Worm (Caenorhabditis elegans) whole organism, late embryonic: ENCODE measurements around the gene cyp-35A2.

Experiments used
- C38D4.7 ChIP-seq: fragments of 200-800 bp; sonication (Bioruptor generic); optimal IDR thresholded peaks from 2 replicates; lab custom pipeline; 2018; ENCODE audit warnings: mild to moderate bottlenecking, missing genetic modification characterization, moderate library complexity, missing compliant biosample characterization
- F13H6.1 ChIP-seq: sonication (generic microtip); optimal IDR thresholded peaks from 2 replicates; lab custom pipeline; 2016; ENCODE audit warnings: missing genetic modification characterization, missing compliant biosample characterization
- K09A11.1 ChIP-seq: sonication (generic microtip); optimal IDR thresholded peaks from 2 replicates; lab custom pipeline; 2017; ENCODE audit warnings: antibody characterized with exemption, mild to moderate bottlenecking, missing genetic modification characterization, missing compliant biosample characterization; ENCODE audit not compliant: insufficient read depth
- T23F11.4 ChIP-seq: fragments of 200-800 bp; sonication (Bioruptor generic); optimal IDR thresholded peaks from 2 replicates; lab custom pipeline; 2018; ENCODE audit warnings: mild to moderate bottlenecking, missing genetic modification characterization, missing compliant biosample characterization
- ahr-1 ChIP-seq: sonication (generic microtip); optimal IDR thresholded peaks from 2 replicates; lab custom pipeline; 2016; ENCODE audit warnings: missing genetic modification characterization, missing compliant biosample characterization
- ceh-14 ChIP-seq: sonication (generic microtip); optimal IDR thresholded peaks from 2 replicates; lab custom pipeline; 2016; ENCODE audit warnings: missing genotype, missing genetic modification characterization, missing compliant biosample characterization
- ceh-22 ChIP-seq: sonication (generic microtip); optimal IDR thresholded peaks from 2 replicates; lab custom pipeline; 2017; ENCODE audit warnings: missing biosample characterization, missing genetic modification characterization
- ceh-24 ChIP-seq: sonication (generic microtip); optimal IDR thresholded peaks from 2 replicates; lab custom pipeline; 2016; ENCODE audit warnings: mild to moderate bottlenecking, missing genetic modification characterization, missing compliant biosample characterization
- ceh-30 ChIP-seq: fragments of 150-350 bp; optimal IDR thresholded peaks from 2 replicates; lab custom pipeline; 2014; ENCODE audit warnings: missing biosample characterization, missing genetic modification characterization
- ceh-31 ChIP-seq: sonication (generic microtip); optimal IDR thresholded peaks from 2 replicates; lab custom pipeline; 2016; ENCODE audit warnings: missing genetic modification characterization, missing compliant biosample characterization
- ceh-34 ChIP-seq: sonication (generic microtip); optimal IDR thresholded peaks from 2 replicates; lab custom pipeline; 2016; ENCODE audit warnings: mild to moderate bottlenecking, missing genetic modification characterization, missing compliant biosample characterization
- ceh-6 ChIP-seq: fragments of 200-800 bp; sonication (Bioruptor generic); optimal IDR thresholded peaks from 2 replicates; lab custom pipeline; 2018; ENCODE audit warnings: mild to moderate bottlenecking, missing genetic modification characterization, missing compliant biosample characterization
- ceh-9 ChIP-seq: sonication (generic microtip); optimal IDR thresholded peaks from 2 replicates; lab custom pipeline; 2016; ENCODE audit warnings: mild to moderate bottlenecking, missing genetic modification characterization, inconsistent platforms, missing compliant biosample characterization
- dve-1 ChIP-seq: sonication (generic microtip); optimal IDR thresholded peaks from 2 replicates; lab custom pipeline; 2017; ENCODE audit warnings: antibody characterized with exemption, mild to moderate bottlenecking, missing genetic modification characterization, missing compliant biosample characterization
- elt-2 ChIP-seq: sonication (generic microtip); optimal IDR thresholded peaks from 2 replicates; lab custom pipeline; 2016; ENCODE audit warnings: missing genetic modification reagents, missing genetic modification characterization, missing compliant biosample characterization
- elt-4 ChIP-seq: sonication (generic microtip); optimal IDR thresholded peaks from 2 replicates; lab custom pipeline; 2016; ENCODE audit warnings: missing genetic modification characterization, missing compliant biosample characterization
- ets-4 ChIP-seq: sonication (generic microtip); optimal IDR thresholded peaks from 2 replicates; lab custom pipeline; 2016; ENCODE audit warnings: missing genetic modification characterization, missing compliant biosample characterization
- fax-1 ChIP-seq: sonication (generic microtip); optimal IDR thresholded peaks from 2 replicates; lab custom pipeline; 2016; ENCODE audit warnings: missing genotype, missing genetic modification characterization, missing compliant biosample characterization
- hlh-13 ChIP-seq: fragments of 200-800 bp; sonication (Bioruptor generic); optimal IDR thresholded peaks from 2 replicates; lab custom pipeline; 2018; ENCODE audit warnings: mild to moderate bottlenecking, missing genetic modification characterization, missing compliant biosample characterization
- hlh-15 ChIP-seq: sonication (generic microtip); optimal IDR thresholded peaks from 2 replicates; lab custom pipeline; 2016; ENCODE audit warnings: missing genetic modification characterization, missing compliant biosample characterization
- hlh-6 ChIP-seq: sonication (generic microtip); optimal IDR thresholded peaks from 2 replicates; lab custom pipeline; 2016; ENCODE audit warnings: missing genotype, missing genetic modification characterization, missing compliant biosample characterization
- hlh-8 ChIP-seq: sonication (generic microtip); optimal IDR thresholded peaks from 2 replicates; lab custom pipeline; 2016; ENCODE audit warnings: missing genotype, missing genetic modification characterization, missing compliant biosample characterization
- lim-6 ChIP-seq: sonication (generic microtip); optimal IDR thresholded peaks from 2 replicates; lab custom pipeline; 2016; ENCODE audit warnings: missing genetic modification characterization, missing compliant biosample characterization
- madf-2 ChIP-seq: sonication (generic microtip); optimal IDR thresholded peaks from 2 replicates; lab custom pipeline; 2017; ENCODE audit warnings: missing genetic modification characterization, missing compliant biosample characterization
- mec-3 ChIP-seq: sonication (generic microtip); optimal IDR thresholded peaks from 2 replicates; lab custom pipeline; 2016; ENCODE audit warnings: borderline replicate concordance, missing genetic modification characterization, missing compliant biosample characterization
- nhr-232 ChIP-seq: sonication (generic microtip); optimal IDR thresholded peaks from 2 replicates; lab custom pipeline; 2016; ENCODE audit warnings: missing genetic modification characterization, missing compliant biosample characterization
- odd-2 ChIP-seq: sonication (generic microtip); optimal IDR thresholded peaks from 2 replicates; lab custom pipeline; 2017; ENCODE audit warnings: antibody characterized with exemption, mild to moderate bottlenecking, missing genetic modification characterization, missing compliant biosample characterization
- pat-9 ChIP-seq: fragments of 200-800 bp; sonication (Bioruptor generic); optimal IDR thresholded peaks from 2 replicates; lab custom pipeline; 2018; ENCODE audit warnings: mild to moderate bottlenecking, missing genetic modification characterization, moderate library complexity, missing compliant biosample characterization
- pha-2 ChIP-seq: sonication (generic microtip); optimal IDR thresholded peaks from 2 replicates; lab custom pipeline; 2017; ENCODE audit warnings: mild to moderate bottlenecking, missing genetic modification characterization, missing compliant biosample characterization
- ref-2 ChIP-seq: sonication (generic microtip); optimal IDR thresholded peaks from 2 replicates; lab custom pipeline; 2016; ENCODE audit warnings: missing genetic modification characterization, missing compliant biosample characterization
- syd-9 ChIP-seq: sonication (generic microtip); optimal IDR thresholded peaks from 2 replicates; lab custom pipeline; 2016; ENCODE audit warnings: mild to moderate bottlenecking, missing genetic modification characterization, moderate library complexity, missing compliant biosample characterization
- tbx-7 ChIP-seq: sonication (generic microtip); optimal IDR thresholded peaks from 2 replicates; lab custom pipeline; 2016; ENCODE audit warnings: missing genotype, missing genetic modification characterization, missing compliant biosample characterization
- unc-86 ChIP-seq: sonication (generic microtip); optimal IDR thresholded peaks from 2 replicates; lab custom pipeline; 2016; ENCODE audit warnings: missing genetic modification characterization, missing compliant biosample characterization
- ztf-16 ChIP-seq: sonication (generic microtip); optimal IDR thresholded peaks from 2 replicates; lab custom pipeline; 2017; ENCODE audit warnings: missing genetic modification characterization, missing compliant biosample characterization

cyp-35A2 gene

ce11 chrV:7364059-7364458 is at the start of gene cyp-35A2:
Gene cyp-35A2, minus strand, starts transcription at chrV:7364182.
- peak; percentile 64 for TF ChIP-seq elt-2 (tag; lab: Kevin White, UChicago)
- no peak for TF ChIP-seq tbx-7 (tag; lab: Kevin White, UChicago)
- TF ChIP-seq hlh-6 (tag; lab: Kevin White, UChicago) = no peak
- TF ChIP-seq odd-2 (tag; lab: Kevin White, UChicago) = no peak
- TF ChIP-seq ref-2 (tag; lab: Kevin White, UChicago) = no peak
- no peak for TF ChIP-seq ahr-1 (tag; lab: Kevin White, UChicago)

ce11 chrV:7413107-7413774 is 49.3 kb upstream of the cyp-35A2 start, which contains the start of gene F18E3.11:
Gene F18E3.11, plus strand, starts transcription at chrV:7413482.
- TF ChIP-seq ceh-31 (tag; lab: Kevin White, UChicago) (no peak), elt-2 (tag; lab: Kevin White, UChicago) (no peak), unc-86 (tag; lab: Kevin White, UChicago) (no peak), hlh-13 (no peak), ceh-6 (GFP tag; lab: Kevin White, UChicago) (no peak), lim-6 (tag; lab: Kevin White, UChicago) (no peak), ceh-24 (tag; lab: Kevin White, UChicago) (no peak)

- TF ChIP-seq K09A11.1 (tag; lab: Kevin White, UChicago) (no peak), ceh-22 (tag; lab: Kevin White, UChicago) (no peak), pat-9 (tag; lab: Kevin White, UChicago) (no peak), ets-4 (no peak), ceh-9 (tag; lab: Kevin White, UChicago) (no peak), fax-1 (no peak), madf-2 (tag; lab: Kevin White, UChicago) (no peak), T23F11.4 (GFP tag; lab: Kevin White, UChicago) (no peak), ztf-16 (tag; lab: Kevin White, UChicago) (no peak), hlh-8 (no peak), mec-3 (tag; lab: Kevin White, UChicago) (no peak), F13H6.1 (tag; lab: Kevin White, UChicago) (no peak), ceh-34 (tag; lab: Kevin White, UChicago) (no peak)
Observed at ce11 chrV:7411695-7412094, 47.7 kb upstream of the cyp-35A2 start, which contains the start of gene str-41. Gene str-41, plus strand, starts transcription at chrV:7411995.

- TF ChIP-seq ahr-1 (tag; lab: Kevin White, UChicago) = no peak
- TF ChIP-seq pha-2 = no peak
- no peak for TF ChIP-seq elt-4 (tag; lab: Kevin White, UChicago)
- TF ChIP-seq syd-9 (tag; lab: Kevin White, UChicago) = no peak
- TF ChIP-seq ceh-14 (tag; lab: Kevin White, UChicago) = no peak
- TF ChIP-seq, all 69 proteins: peak for 0
Observed at ce11 chrV:7409599-7409998, 45.6 kb upstream of the cyp-35A2 start, which contains the start of gene R13D7.2. Gene R13D7.2, plus strand, starts transcription at chrV:7409899.

- no peak for TF ChIP-seq ceh-34 (tag; lab: Kevin White, UChicago)
- TF ChIP-seq C38D4.7 (GFP tag; lab: Kevin White, UChicago) = no peak
- TF ChIP-seq hlh-15 (tag; lab: Kevin White, UChicago) = no peak
- no peak for TF ChIP-seq nhr-232
- no peak for TF ChIP-seq K09A11.1 (tag; lab: Kevin White, UChicago)
- no peak for TF ChIP-seq ceh-30
- TF ChIP-seq ceh-22 (tag; lab: Kevin White, UChicago) = no peak
- TF ChIP-seq dve-1 (tag; lab: Kevin White, UChicago) = no peak
Observed at ce11 chrV:7408520-7408919, 44.5 kb upstream of the cyp-35A2 start, which contains the start of gene srt-6. Gene srt-6, minus strand, starts transcription at chrV:7408814.
